Worm (Caenorhabditis elegans) whole organism, late embryonic: ENCODE measurements around the gene Y66C5A.1.

ENCODE experiments used
- T23F11.4 ChIP-seq: fragments of 200-800 bp; sonication (Bioruptor generic); optimal IDR thresholded peaks from 2 replicates; lab custom pipeline; 2018; ENCODE audit warnings: mild to moderate bottlenecking, missing genetic modification characterization, missing compliant biosample characterization
- ama-1 ChIP-seq: fragments of 150-350 bp; optimal IDR thresholded peaks from 2 replicates; lab custom pipeline; 2014
- ceh-14 ChIP-seq: sonication (generic microtip); optimal IDR thresholded peaks from 2 replicates; lab custom pipeline; 2016; ENCODE audit warnings: missing genotype, missing genetic modification characterization, missing compliant biosample characterization
- ceh-24 ChIP-seq: sonication (generic microtip); optimal IDR thresholded peaks from 2 replicates; lab custom pipeline; 2016; ENCODE audit warnings: mild to moderate bottlenecking, missing genetic modification characterization, missing compliant biosample characterization
- elt-2 ChIP-seq: sonication (generic microtip); optimal IDR thresholded peaks from 2 replicates; lab custom pipeline; 2016; ENCODE audit warnings: missing genetic modification reagents, missing genetic modification characterization, missing compliant biosample characterization
- elt-4 ChIP-seq: sonication (generic microtip); optimal IDR thresholded peaks from 2 replicates; lab custom pipeline; 2016; ENCODE audit warnings: missing genetic modification characterization, missing compliant biosample characterization
- ets-4 ChIP-seq: sonication (generic microtip); optimal IDR thresholded peaks from 2 replicates; lab custom pipeline; 2016; ENCODE audit warnings: missing genetic modification characterization, missing compliant biosample characterization
- odd-2 ChIP-seq: sonication (generic microtip); optimal IDR thresholded peaks from 2 replicates; lab custom pipeline; 2017; ENCODE audit warnings: antibody characterized with exemption, mild to moderate bottlenecking, missing genetic modification characterization, missing compliant biosample characterization
- pha-2 ChIP-seq: sonication (generic microtip); optimal IDR thresholded peaks from 2 replicates; lab custom pipeline; 2017; ENCODE audit warnings: mild to moderate bottlenecking, missing genetic modification characterization, missing compliant biosample characterization
- ref-2 ChIP-seq: sonication (generic microtip); optimal IDR thresholded peaks from 2 replicates; lab custom pipeline; 2016; ENCODE audit warnings: missing genetic modification characterization, missing compliant biosample characterization
- rnt-1 ChIP-seq: sonication (generic microtip); optimal IDR thresholded peaks from 2 replicates; lab custom pipeline; 2016; ENCODE audit warnings: missing genetic modification characterization, missing compliant biosample characterization
- sox-4 ChIP-seq: sonication (generic microtip); optimal IDR thresholded peaks from 2 replicates; lab custom pipeline; 2017; ENCODE audit warnings: mild to moderate bottlenecking, missing genetic modification characterization, inconsistent platforms, missing compliant biosample characterization
- unc-86 ChIP-seq: sonication (generic microtip); optimal IDR thresholded peaks from 2 replicates; lab custom pipeline; 2016; ENCODE audit warnings: missing genetic modification characterization, missing compliant biosample characterization

ce11 chrX:14487333-14487732, 32.0 kb upstream of the Y66C5A.1 start:
- TF ChIP-seq odd-2 = no peak
- no peak for TF ChIP-seq ama-1 (lab: Kevin White, UChicago)
- no peak for TF ChIP-seq sox-4
- TF ChIP-seq rnt-1 (tag; lab: Kevin White, UChicago) = no peak
- TF ChIP-seq elt-4 (tag; lab: Kevin White, UChicago) = no peak
- TF ChIP-seq ceh-14 (tag; lab: Kevin White, UChicago) = no peak
- TF ChIP-seq pha-2 (tag; lab: Kevin White, UChicago) = no peak
- no peak for TF ChIP-seq unc-86 (tag; lab: Kevin White, UChicago)
- no peak for TF ChIP-seq ceh-24 (tag; lab: Kevin White, UChicago)
- TF ChIP-seq ref-2 (tag; lab: Kevin White, UChicago) = no peak
- no peak for TF ChIP-seq elt-2 (tag; lab: Kevin White, UChicago)
- no peak for TF ChIP-seq T23F11.4
- no peak for TF ChIP-seq ets-4
